Worm (Caenorhabditis elegans) whole organism, L3 larva: ENCODE data around the gene daf-3.

ENCODE experiments used
- ceh-82 ChIP-seq: fragments of 150-350 bp; optimal IDR thresholded peaks from 2 replicates; lab custom pipeline; 2014; ENCODE audit warnings: missing biosample characterization, missing genetic modification characterization
- ceh-9 ChIP-seq: sonication (generic microtip); optimal IDR thresholded peaks from 2 replicates; lab custom pipeline; 2018; ENCODE audit warnings: missing biosample characterization, missing genetic modification characterization
- egl-27 ChIP-seq: sonication (generic microtip); optimal IDR thresholded peaks from 4 replicates; lab custom pipeline; 2017; ENCODE audit warnings: missing biosample characterization, missing genetic modification reagents, missing genetic modification characterization
- elt-1 ChIP-seq: fragments of 150-350 bp; optimal IDR thresholded peaks from 2 replicates; lab custom pipeline; 2014; ENCODE audit warnings: missing biosample characterization, missing genetic modification characterization
- elt-2 ChIP-seq: sonication (generic microtip); optimal IDR thresholded peaks from 2 replicates; lab custom pipeline; 2016; ENCODE audit warnings: missing genetic modification reagents, mild to moderate bottlenecking, missing genetic modification characterization, missing compliant biosample characterization
- elt-3 ChIP-seq, 3 experiments: fragments of 150-350 bp in 1 of 3; sonication (generic microtip) in 2 of 3; optimal IDR thresholded peaks; 2 replicates in 2 of 3; 4 replicates in 1 of 3; lab custom pipeline; 2014 to 2017; ENCODE audit warnings: missing biosample characterization in 3 of 3, missing genetic modification characterization in 3 of 3
- fkh-10 ChIP-seq: sonication (generic microtip); optimal IDR thresholded peaks from 2 replicates; lab custom pipeline; 2017; ENCODE audit warnings: missing biosample characterization, missing genetic modification reagents, missing genetic modification characterization
- fkh-2 ChIP-seq: fragments of 150-350 bp; optimal IDR thresholded peaks from 2 replicates; lab custom pipeline; 2014; ENCODE audit warnings: missing biosample characterization, missing genetic modification reagents, missing genetic modification characterization
- fos-1 ChIP-seq: fragments of 150-350 bp; optimal IDR thresholded peaks from 2 replicates; lab custom pipeline; 2014; ENCODE audit warnings: missing biosample characterization, missing genetic modification characterization
- hmg-11 ChIP-seq: sonication (generic microtip); optimal IDR thresholded peaks from 2 replicates; lab custom pipeline; 2016; ENCODE audit warnings: missing genetic modification characterization, missing compliant biosample characterization
- jun-1 ChIP-seq: fragments of 150-350 bp; optimal IDR thresholded peaks from 2 replicates; lab custom pipeline; 2014; ENCODE audit warnings: missing biosample characterization, missing genetic modification reagents, missing genetic modification characterization
- lin-39 ChIP-seq: fragments of 150-350 bp; optimal IDR thresholded peaks from 2 replicates; lab custom pipeline; 2018; ENCODE audit warnings: missing biosample characterization, missing genetic modification reagents, missing genetic modification characterization
- mdl-1 ChIP-seq: fragments of 150-350 bp; optimal IDR thresholded peaks from 2 replicates; lab custom pipeline; 2014; ENCODE audit warnings: missing biosample characterization, missing genetic modification characterization
- mml-1 ChIP-seq: fragments of 150-350 bp; sonication (generic microtip); optimal IDR thresholded peaks from 3 replicates; lab custom pipeline; 2014; ENCODE audit warnings: missing biosample characterization, missing genetic modification characterization
- nfya-1 ChIP-seq: sonication (generic microtip); optimal IDR thresholded peaks from 2 replicates; lab custom pipeline; 2017; ENCODE audit warnings: missing genetic modification characterization, mild to moderate bottlenecking, missing compliant biosample characterization, antibody characterized with exemption, moderate library complexity; ENCODE audit not compliant: insufficient read depth
- nhr-12 ChIP-seq: fragments of 150-350 bp; optimal IDR thresholded peaks from 2 replicates; lab custom pipeline; 2014; ENCODE audit warnings: missing biosample characterization, missing genetic modification characterization
- nhr-23 ChIP-seq: fragments of 150-350 bp; optimal IDR thresholded peaks from 2 replicates; lab custom pipeline; 2014; ENCODE audit warnings: missing biosample characterization, missing genetic modification reagents, missing genetic modification characterization
- nhr-237 ChIP-seq: fragments of 150-350 bp; optimal IDR thresholded peaks from 2 replicates; lab custom pipeline; 2014; ENCODE audit warnings: missing biosample characterization, missing genetic modification characterization
- nhr-25 ChIP-seq: sonication (generic microtip); optimal IDR thresholded peaks from 2 replicates; lab custom pipeline; 2017; ENCODE audit warnings: missing biosample characterization, missing genetic modification characterization
- nhr-43 ChIP-seq: sonication (generic microtip); optimal IDR thresholded peaks from 2 replicates; lab custom pipeline; 2016; ENCODE audit warnings: mild to moderate bottlenecking, missing genetic modification characterization, missing compliant biosample characterization; ENCODE audit not compliant: poor library complexity, severe bottlenecking
- nhr-67 ChIP-seq: fragments of 150-350 bp; optimal IDR thresholded peaks from 2 replicates; lab custom pipeline; 2014; ENCODE audit warnings: missing biosample characterization, missing genetic modification characterization
- nhr-76 ChIP-seq: fragments of 150-350 bp; sonication (generic microtip); optimal IDR thresholded peaks from 5 replicates; lab custom pipeline; 2014; ENCODE audit warnings: missing biosample characterization, missing genetic modification characterization
- nhr-77 ChIP-seq: fragments of 150-350 bp; optimal IDR thresholded peaks from 2 replicates; lab custom pipeline; 2014; ENCODE audit warnings: missing biosample characterization, missing genetic modification characterization
- pha-4 ChIP-seq: fragments of 150-350 bp; optimal IDR thresholded peaks from 2 replicates; lab custom pipeline; 2014; ENCODE audit warnings: missing biosample characterization, missing genetic modification reagents, missing genetic modification characterization
- pqm-1 ChIP-seq: fragments of 150-350 bp; optimal IDR thresholded peaks from 2 replicates; lab custom pipeline; 2017; ENCODE audit warnings: missing biosample characterization, missing genetic modification characterization, inconsistent platforms
- skn-1 ChIP-seq: fragments of 150-350 bp; optimal IDR thresholded peaks from 2 replicates; lab custom pipeline; 2014; ENCODE audit warnings: missing biosample characterization, missing genetic modification characterization
- snpc-4 ChIP-seq: fragments of 150-350 bp; optimal IDR thresholded peaks from 2 replicates; lab custom pipeline; 2014; ENCODE audit warnings: missing biosample characterization, missing genetic modification characterization
- tbx-2 ChIP-seq: sonication (generic microtip); optimal IDR thresholded peaks from 2 replicates; lab custom pipeline; 2016; ENCODE audit warnings: mild to moderate bottlenecking, missing genetic modification characterization, missing compliant biosample characterization
- unc-39 ChIP-seq: sonication (generic microtip); optimal IDR thresholded peaks from 4 replicates; lab custom pipeline; 2017; ENCODE audit warnings: missing biosample characterization, missing genetic modification characterization
- unc-62 ChIP-seq: fragments of 150-350 bp; sonication (generic microtip); optimal IDR thresholded peaks from 4 replicates; lab custom pipeline; 2014; ENCODE audit warnings: missing biosample characterization, missing genetic modification reagents, missing genetic modification characterization
- zag-1 ChIP-seq: fragments of 150-350 bp; optimal IDR thresholded peaks from 2 replicates; lab custom pipeline; 2014; ENCODE audit warnings: missing biosample characterization, missing genetic modification characterization
- ztf-11 ChIP-seq: fragments of 150-350 bp; optimal IDR thresholded peaks from 2 replicates; lab custom pipeline; 2014; ENCODE audit warnings: missing biosample characterization, missing genetic modification characterization

daf-3 gene

ce11 chrX:863478-863877 lies 38.2 kb upstream of the daf-3 start, which contains the start of gene cdo-1:
Gene cdo-1 (minus strand): TSS chrX:863578.
- no peak for TF ChIP-seq tbx-2 (tag; lab: Kevin White, UChicago)
- TF ChIP-seq skn-1 (tag; lab: Kevin White, UChicago), result no peak
- TF ChIP-seq unc-39 (tag; lab: Kevin White, UChicago), result no peak
- no peak for TF ChIP-seq elt-2

- no peak for TF ChIP-seq ztf-11 (tag; lab: Kevin White, UChicago)
- TF ChIP-seq unc-62 (GFP tag; lab: Kevin White, UChicago), result no peak
These were observed 36.1 kb upstream of the daf-3 start for ce11 chrX:861378-861777.

ce11 chrX:859401-859800 lies 34.1 kb upstream of the daf-3 start, which contains the start of gene F56F10.2:
Gene F56F10.2 (plus strand): TSS chrX:859615.
- TF ChIP-seq hmg-11 (peak; percentile 30), fkh-2 (tag; lab: Kevin White, UChicago) (no peak), lin-39 (tag; lab: Kevin White, UChicago) (peak; percentile 65), nfya-1 (tag; lab: Kevin White, UChicago) (peak; percentile 51), elt-1 (tag; lab: Kevin White, UChicago) (peak; percentile 14), nhr-237 (tag; lab: Kevin White, UChicago) (no peak)

ce11 chrX:857658-858057 lies 32.4 kb upstream of the daf-3 start:
- TF ChIP-seq pha-4 (tag; lab: Kevin White, UChicago) (peak; percentile 7), hmg-11 (no peak), skn-1 (tag; lab: Kevin White, UChicago) (no peak), pqm-1 (no peak)

ce11 chrX:853604-854003 lies 28.3 kb upstream of the daf-3 start:
- TF ChIP-seq elt-3 (tag; optimal IDR thresholded peaks at IDR 0.05; lab: Kevin White, UChicago) (no peak), egl-27 (no peak), nhr-12 (no peak), pqm-1 (no peak), elt-1 (tag; lab: Kevin White, UChicago) (no peak), nhr-76 (tag; lab: Kevin White, UChicago) (no peak), nhr-67 (tag; lab: Kevin White, UChicago) (no peak)
- TF ChIP-seq, all 47 proteins: peak for 0

ce11 chrX:852739-853268 lies 27.5 kb upstream of the daf-3 start:
- TF ChIP-seq nhr-25 (peak; percentile 27), jun-1 (no peak)

ce11 chrX:851421-851820 lies 26.1 kb upstream of the daf-3 start, which contains the start of gene igcm-1:
Gene igcm-1 (minus strand): TSS chrX:851521.
- TF ChIP-seq snpc-4 (tag; lab: Kevin White, UChicago) (no peak), fkh-10 (GFP tag; lab: Kevin White, UChicago) (no peak), nhr-237 (tag; lab: Kevin White, UChicago) (no peak), mdl-1 (tag; lab: Kevin White, UChicago) (no peak), nhr-77 (tag; lab: Kevin White, UChicago) (no peak), unc-39 (tag; lab: Kevin White, UChicago) (no peak), mml-1 (tag; lab: Kevin White, UChicago) (no peak), ceh-82 (tag; lab: Kevin White, UChicago) (no peak), fos-1 (tag; lab: Kevin White, UChicago) (no peak), nhr-25 (no peak), fkh-2 (tag; lab: Kevin White, UChicago) (no peak), pqm-1 (no peak), nhr-23 (no peak), jun-1 (no peak), skn-1 (tag; lab: Kevin White, UChicago) (no peak), nhr-76 (tag; lab: Kevin White, UChicago) (no peak), nhr-43 (tag; lab: Kevin White, UChicago) (no peak), ceh-9 (tag; lab: Kevin White, UChicago) (no peak), tbx-2 (tag; lab: Kevin White, UChicago) (no peak), zag-1 (no peak)
